Fruit fly (Drosophila melanogaster) ovary, adult (tissue): Measurements from ENCODE around the gene bol.

ENCODE experiments used
- CG17801 ChIP-seq: fragments of 200-800 bp; optimal IDR thresholded peaks from 2 replicates; lab custom pipeline; 2019; ENCODE audit warnings: missing biosample characterization, mild to moderate bottlenecking, missing genetic modification characterization, moderate library complexity; ENCODE audit not compliant: partially characterized antibody

The bol gene

DNA sequence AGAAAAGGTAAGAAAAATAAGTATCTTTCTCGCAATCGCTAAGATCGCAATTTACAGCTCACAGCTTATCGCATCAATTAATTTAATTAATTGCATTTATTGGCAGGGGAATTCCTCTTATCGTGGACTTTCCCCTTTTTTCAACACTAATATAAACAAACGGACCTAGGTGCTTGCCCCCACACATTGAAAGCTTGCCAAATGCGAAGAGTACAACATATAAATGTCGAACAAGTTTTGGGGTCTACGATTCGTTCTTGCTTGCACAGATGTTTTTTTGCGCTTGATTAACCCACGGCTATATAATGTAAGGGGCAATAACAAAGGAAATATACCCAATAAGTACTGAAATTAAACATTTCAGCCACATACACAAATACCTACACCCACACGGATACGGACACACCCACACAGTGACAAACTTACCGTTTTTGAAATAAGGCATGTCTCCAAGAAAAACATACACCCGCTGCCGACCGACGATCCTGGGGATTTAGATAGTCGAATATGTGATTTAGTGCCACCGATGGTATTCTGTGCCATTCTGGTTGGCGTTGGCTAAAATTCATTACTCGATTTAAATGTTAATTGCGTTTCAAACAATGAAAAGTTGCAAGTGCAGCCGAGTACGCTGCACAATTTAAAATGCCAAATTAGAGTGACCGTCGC, 62.0 kb downstream of the bol start:
- TF ChIP-seq CG17801 (GFP tag; lab: Kevin White, UChicago): no peak

DNA sequence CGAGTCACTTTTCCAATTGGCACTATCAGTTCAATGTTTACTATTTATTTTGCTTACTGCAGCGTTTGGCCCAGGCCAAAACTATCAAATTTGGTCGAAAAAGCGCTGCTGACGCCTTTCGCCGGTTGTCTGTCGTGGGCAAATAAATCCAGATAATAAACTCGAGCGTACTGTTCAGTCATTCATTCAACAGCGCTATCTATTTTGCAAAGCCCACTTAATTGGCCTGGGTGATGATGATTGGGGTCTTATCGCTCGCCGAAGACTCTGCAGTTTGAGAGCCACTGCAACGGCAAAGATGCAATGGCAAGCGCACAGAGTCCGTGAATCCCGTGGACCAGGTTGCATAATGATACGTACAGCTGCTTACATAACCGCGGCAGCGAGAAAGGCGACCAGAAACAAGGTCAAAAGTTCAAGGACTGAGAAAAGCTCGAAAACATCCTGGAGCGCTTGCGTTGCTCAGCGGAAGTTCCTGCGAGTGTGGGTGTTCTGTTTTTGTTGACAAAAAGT, 67.6 kb downstream of the bol start:
- no peak for TF ChIP-seq CG17801 (GFP tag; lab: Kevin White, UChicago)

DNA sequence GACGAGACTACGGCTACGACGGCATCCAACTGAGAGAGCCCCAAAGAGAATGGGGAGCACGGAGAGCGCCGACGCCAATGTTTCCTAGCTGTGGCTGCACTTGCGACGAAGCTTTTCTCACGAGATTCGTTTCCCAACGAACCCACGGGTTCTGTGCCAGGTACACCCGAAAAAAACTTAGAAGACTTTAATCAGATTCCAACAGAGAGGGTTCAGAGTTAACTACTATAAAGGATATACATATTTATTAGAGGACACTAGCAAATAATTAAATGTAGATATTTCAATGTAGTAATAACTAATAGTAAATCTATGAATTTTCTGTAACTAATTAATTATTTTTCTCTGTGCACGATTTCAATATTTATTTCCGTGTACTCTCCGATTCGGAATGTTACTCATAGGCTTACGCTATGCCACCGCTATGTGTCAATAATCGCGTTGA, 68.2 kb downstream of the bol start, which contains the start of gene Argk1:
Gene Argk1 (minus strand): TSS at position 31 of the 445 bp plus-strand sequence.
- TF ChIP-seq CG17801 (GFP tag; lab: Kevin White, UChicago): no peak

DNA sequence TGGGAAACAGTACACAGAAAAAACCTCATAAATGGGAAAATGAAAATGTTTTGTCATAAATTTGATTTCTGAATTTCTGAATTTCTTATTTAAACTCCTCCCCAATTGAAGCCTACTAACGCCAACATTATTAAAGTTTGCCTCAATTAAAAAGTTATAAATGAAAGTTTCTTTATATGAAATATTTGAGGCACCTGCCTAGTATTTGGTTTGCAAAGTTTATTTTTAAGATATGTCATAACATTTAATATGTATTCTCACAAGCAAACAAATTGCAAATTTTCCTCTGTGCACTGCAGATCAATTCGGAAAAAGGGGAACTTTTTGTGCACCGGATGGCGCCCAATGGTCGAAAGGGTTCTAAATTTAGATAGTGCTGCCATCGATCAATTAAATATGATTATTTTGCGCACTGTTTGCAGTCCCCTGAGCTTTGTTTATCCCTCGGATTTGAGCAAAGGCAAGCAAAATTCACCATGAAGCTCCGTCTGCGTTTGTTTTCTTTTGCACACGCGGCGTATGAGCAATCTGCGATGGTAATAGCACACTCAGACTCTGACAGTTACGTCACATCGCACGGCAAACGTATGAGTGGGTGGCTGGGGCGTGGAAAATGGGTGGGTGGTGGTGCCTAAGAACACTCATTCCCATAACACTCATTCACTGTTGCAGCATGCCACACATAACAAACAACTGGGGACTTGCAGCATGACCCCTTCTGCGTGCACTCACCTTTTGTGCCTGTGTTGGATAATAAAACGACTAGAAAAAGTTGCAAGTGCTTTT, 69.0 kb downstream of the bol start:
- TF ChIP-seq CG17801 (GFP tag; lab: Kevin White, UChicago): no peak

DNA sequence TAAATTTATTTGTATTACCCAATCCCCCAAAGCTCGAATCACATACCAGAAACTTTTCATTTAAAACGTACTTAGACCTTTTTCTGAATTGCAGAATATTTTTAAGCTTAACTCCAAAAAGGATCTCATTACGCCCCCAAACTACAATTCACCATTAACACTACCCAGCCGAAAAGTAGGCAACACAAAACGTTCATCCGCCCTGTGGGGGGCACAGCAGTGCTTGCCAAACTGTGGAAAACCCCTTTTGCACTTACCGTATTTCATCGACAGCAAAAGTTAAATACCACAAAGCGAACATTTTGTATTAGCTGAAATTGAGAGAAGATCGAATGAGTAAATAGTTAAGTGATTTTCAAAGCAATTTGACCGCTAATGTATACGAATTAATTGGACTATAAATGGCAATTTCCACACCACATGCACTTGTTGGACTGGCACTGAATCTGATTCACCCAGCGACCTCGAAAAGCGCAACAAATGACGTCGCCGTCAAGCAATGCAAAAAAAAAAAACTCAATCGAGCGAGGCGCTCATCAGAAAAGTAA, 69.9 kb downstream of the bol start:
- TF ChIP-seq CG17801 (GFP tag; lab: Kevin White, UChicago): no peak

DNA sequence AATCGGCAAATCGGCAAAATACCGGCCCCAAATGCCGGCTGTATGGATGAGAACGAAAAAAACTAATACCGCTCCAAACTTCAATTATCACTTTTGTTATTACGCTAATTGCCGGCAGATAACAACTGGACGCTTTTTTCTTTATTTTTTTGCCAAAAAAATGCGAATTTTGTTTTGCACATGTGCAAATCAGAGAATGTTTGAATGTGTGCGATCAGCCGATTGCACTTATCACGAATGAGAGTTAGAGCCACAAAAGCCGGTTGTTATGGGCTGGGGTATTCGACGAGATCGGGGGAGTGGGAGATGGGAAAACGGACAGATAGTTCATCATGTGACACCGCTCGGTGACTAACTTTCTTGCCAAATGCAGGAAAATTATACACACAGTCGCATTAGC, 70.6 kb downstream of the bol start:
- no peak for TF ChIP-seq CG17801 (GFP tag; lab: Kevin White, UChicago)

DNA sequence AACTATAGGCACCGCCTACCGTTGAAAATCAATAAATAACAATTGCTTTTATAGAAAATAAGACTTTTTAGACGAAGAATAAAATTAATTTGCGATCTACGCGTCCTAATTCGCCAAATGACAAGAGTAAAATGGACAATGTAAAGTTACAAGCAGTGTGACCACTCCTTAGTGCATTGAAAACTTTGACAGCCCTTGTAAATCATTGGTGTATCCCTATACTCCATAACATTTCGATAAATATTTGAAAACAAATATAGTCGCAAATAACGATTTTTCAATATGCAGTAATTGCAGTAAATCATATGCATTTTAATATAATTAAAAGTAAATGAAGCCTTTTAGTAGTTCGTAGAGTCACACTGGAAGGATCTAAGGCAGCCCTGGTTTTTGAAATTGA, 71.4 kb downstream of the bol start:
- TF ChIP-seq CG17801 (GFP tag; lab: Kevin White, UChicago): no peak

DNA sequence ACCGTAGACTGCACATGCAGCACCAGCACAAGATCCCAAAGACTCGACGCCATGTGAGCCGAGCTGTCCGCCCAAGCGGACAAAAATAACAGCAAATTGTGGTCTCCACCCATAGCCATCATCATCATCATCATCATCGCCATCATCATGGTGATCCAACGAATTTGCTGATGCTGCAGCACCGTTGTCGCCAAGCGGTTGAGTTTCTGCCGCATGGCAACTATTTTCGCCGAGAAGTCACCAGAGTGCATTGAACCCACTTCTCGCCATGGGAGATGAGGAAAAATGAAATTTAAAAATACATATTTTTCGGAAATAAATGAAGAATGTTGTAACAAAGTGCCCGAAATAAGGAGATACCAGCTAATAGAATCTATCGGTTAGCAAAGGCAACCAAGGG, 72.8 kb downstream of the bol start:
- no peak for TF ChIP-seq CG17801 (GFP tag; lab: Kevin White, UChicago)

DNA sequence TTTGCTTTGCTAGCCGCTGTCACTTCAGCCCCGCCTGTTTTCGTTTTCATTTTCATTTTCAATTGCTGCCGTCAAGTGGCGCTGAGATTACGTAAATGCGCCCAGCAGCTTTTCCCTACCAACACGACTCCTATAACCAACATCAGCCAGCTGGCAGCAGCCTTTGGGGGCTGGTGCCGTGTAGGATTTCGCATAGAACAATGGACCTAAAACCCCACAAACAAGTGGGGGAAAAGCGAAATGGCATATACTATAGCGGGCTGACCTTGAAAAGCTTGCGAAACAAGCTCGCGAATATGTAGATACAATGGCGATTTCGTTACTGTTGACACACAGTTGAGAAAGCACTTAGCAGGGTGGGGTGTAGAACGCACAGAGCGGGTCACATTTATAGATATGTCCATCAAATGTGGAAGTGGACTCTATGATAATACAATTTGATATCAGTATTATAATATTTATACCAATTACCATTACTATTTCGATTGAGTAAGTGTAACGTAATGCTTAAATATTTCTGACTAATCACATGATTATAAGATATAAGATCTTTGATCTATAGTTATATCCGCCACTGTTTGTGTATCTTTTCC, 74.5 kb downstream of the bol start:
- no peak for TF ChIP-seq CG17801 (GFP tag; lab: Kevin White, UChicago)

DNA sequence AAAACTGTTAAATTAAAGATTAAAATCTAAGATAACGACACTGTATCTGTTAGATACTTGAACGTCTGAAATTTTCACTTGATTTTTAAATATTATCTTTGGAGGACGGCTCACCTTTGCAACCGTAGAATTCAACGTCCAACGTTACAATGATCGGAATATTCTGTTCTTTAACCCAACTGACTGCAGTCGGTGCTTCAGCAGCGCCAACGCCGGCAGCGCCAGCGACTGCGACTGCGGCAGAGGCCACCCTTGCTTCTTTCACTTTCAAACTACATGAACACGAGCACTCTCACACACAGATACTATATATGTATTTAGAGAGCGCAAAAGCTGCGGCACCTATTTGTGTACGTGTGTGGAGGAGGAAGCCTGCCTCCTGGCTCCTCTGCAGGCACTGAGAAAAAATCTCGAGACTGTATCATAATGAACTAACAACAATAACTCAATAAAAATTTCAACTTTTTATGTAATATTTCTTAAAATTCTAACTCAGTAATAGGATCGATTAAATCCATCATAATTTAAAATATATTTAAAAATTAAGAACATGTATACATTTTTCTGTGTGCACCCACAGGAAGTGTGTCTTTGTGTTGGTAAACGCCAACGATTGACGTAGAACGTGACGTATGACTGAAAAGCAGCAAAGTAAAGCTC, 76.6 kb downstream of the bol start:
- TF ChIP-seq CG17801 (GFP tag; lab: Kevin White, UChicago): peak; percentile 52

DNA sequence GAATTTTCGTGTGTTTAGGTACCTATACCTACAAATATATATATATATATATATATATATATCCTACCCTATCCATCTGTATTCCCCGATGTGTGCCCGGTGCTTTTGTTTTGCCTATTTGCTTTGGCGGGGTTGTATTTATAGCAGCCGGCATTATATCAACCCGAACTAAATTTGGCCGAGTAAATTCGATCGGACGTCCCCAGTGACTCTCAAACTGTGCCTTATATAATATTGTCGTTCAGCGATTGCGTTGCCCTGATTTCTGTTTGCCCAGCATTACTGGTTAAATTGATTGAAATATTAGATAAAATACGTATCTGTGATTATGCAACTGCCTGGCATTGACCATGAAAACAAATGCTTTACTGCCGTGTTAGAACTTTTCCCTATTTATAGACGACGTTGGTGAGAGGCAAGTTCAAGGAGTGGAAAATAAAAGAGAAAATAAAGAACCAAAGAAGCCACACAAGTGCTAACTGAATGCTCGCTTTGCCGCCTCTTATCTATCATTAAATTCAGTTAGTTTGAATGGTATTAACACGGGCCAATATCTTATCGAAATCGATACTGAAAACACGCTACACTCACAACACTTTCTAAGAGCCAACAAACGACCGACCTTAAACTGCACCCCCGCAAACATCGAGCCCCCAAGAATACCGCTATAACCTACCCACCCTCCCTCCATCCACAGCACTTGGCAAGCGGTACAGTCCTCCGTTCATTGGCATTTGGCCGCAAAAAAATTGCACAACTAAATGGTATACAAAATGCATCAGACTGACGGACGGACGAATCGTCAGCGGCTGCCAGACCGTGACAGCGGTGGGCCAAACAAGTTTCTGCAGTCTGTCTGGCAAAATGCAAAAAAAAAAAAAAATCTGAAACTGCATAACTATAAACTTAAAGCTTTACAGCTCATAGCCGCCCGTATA, 78.1 kb downstream of the bol start:
- TF ChIP-seq CG17801 (GFP tag; lab: Kevin White, UChicago): no peak

DNA sequence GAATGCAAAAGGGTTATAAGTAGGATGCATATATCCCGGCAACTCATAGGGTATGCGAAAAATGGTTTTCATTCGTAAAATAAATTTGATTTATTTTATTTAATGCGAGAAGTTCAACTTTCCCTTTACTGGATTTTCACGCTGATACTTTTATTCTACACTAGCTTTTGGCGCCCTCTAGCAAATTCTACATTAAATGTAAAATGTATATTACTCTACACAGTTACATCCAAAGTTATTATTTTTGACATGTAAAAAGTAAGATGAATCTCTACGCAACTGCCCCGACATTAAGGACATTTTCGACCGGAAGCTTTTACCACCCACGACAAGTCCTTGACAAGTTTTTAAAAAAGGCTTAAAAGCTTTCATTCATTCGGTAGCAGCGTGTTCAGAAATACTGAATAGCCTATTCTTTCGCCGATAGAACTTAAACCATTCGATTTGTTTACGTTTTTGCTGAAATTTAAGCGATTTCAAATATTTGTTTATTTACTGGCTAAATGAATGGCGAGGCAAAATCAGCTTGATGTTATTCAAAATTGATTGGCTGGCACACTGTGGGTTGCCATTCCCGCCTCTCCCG, 79.3 kb downstream of the bol start:
- no peak for TF ChIP-seq CG17801 (GFP tag; lab: Kevin White, UChicago)

DNA sequence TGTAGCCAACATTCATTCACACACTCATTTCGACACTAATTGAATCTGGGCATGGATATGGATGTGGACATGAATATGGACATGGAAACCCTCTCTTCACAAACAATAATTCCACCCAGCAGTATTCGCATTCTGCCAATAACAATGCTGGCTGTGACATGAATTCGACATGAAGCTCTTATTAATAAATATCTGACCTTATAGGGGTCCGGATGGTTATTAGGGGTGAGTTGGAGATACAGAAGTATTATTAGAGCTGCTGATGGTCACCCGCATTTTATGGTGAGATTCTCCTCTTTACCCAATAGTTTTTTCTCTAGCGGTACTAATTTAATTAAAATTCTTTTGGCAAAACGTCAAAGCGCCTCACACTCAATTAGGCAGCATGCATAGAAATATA, 80.0 kb downstream of the bol start:
- TF ChIP-seq CG17801 (GFP tag; lab: Kevin White, UChicago): no peak
